Worm (Caenorhabditis elegans) whole organism, late embryonic: ENCODE data around the gene C01G6.9.

Source experiments
- C38D4.7 ChIP-seq: fragments of 200-800 bp; sonication (Bioruptor generic); optimal IDR thresholded peaks from 2 replicates; lab custom pipeline; 2018; ENCODE audit warnings: mild to moderate bottlenecking, missing genetic modification characterization, moderate library complexity, missing compliant biosample characterization
- K02D7.2 ChIP-seq: sonication (generic microtip); optimal IDR thresholded peaks from 2 replicates; lab custom pipeline; 2017; ENCODE audit warnings: mild to moderate bottlenecking, missing genetic modification characterization, missing compliant biosample characterization
- Y22D7AL.16 ChIP-seq: sonication (generic microtip); optimal IDR thresholded peaks from 2 replicates; lab custom pipeline; 2016; ENCODE audit warnings: missing genetic modification characterization, missing compliant biosample characterization
- ama-1 ChIP-seq: fragments of 150-350 bp; optimal IDR thresholded peaks from 2 replicates; lab custom pipeline; 2014
- ceh-18 ChIP-seq: sonication (generic microtip); optimal IDR thresholded peaks from 2 replicates; lab custom pipeline; 2016; ENCODE audit warnings: missing genetic modification characterization, missing compliant biosample characterization
- ceh-22 ChIP-seq: sonication (generic microtip); optimal IDR thresholded peaks from 2 replicates; lab custom pipeline; 2017; ENCODE audit warnings: missing biosample characterization, missing genetic modification characterization
- ceh-24 ChIP-seq: sonication (generic microtip); optimal IDR thresholded peaks from 2 replicates; lab custom pipeline; 2016; ENCODE audit warnings: mild to moderate bottlenecking, missing genetic modification characterization, missing compliant biosample characterization
- ceh-34 ChIP-seq: sonication (generic microtip); optimal IDR thresholded peaks from 2 replicates; lab custom pipeline; 2016; ENCODE audit warnings: mild to moderate bottlenecking, missing genetic modification characterization, missing compliant biosample characterization
- ceh-45 ChIP-seq: fragments of 200-800 bp; sonication (Bioruptor generic); IDR thresholded peaks from 2 replicates; pipeline ENCODE4 v1.3.6; 2022; ENCODE audit warnings: missing genetic modification reagents, missing genetic modification characterization, missing compliant biosample characterization
- dmd-4 ChIP-seq: sonication (generic microtip); optimal IDR thresholded peaks from 2 replicates; lab custom pipeline; 2016; ENCODE audit warnings: borderline replicate concordance, missing genetic modification characterization, missing compliant biosample characterization
- dve-1 ChIP-seq: sonication (generic microtip); optimal IDR thresholded peaks from 2 replicates; lab custom pipeline; 2017; ENCODE audit warnings: antibody characterized with exemption, mild to moderate bottlenecking, missing genetic modification characterization, missing compliant biosample characterization
- elt-2 ChIP-seq: sonication (generic microtip); optimal IDR thresholded peaks from 2 replicates; lab custom pipeline; 2016; ENCODE audit warnings: missing genetic modification reagents, missing genetic modification characterization, missing compliant biosample characterization
- elt-4 ChIP-seq: sonication (generic microtip); optimal IDR thresholded peaks from 2 replicates; lab custom pipeline; 2016; ENCODE audit warnings: missing genetic modification characterization, missing compliant biosample characterization
- fkh-10 ChIP-seq: fragments of 150-350 bp; optimal IDR thresholded peaks from 2 replicates; lab custom pipeline; 2014; ENCODE audit warnings: missing biosample characterization, missing genetic modification reagents, missing genetic modification characterization
- gmeb-2 ChIP-seq: sonication (generic microtip); optimal IDR thresholded peaks from 2 replicates; lab custom pipeline; 2016; ENCODE audit warnings: missing genetic modification characterization, inconsistent platforms, missing compliant biosample characterization
- hlh-30 ChIP-seq: sonication (generic microtip); optimal IDR thresholded peaks from 2 replicates; lab custom pipeline; 2017; ENCODE audit warnings: antibody characterized with exemption, missing genetic modification characterization, missing compliant biosample characterization; ENCODE audit not compliant: insufficient read depth
- hlh-6 ChIP-seq: sonication (generic microtip); optimal IDR thresholded peaks from 2 replicates; lab custom pipeline; 2016; ENCODE audit warnings: missing genotype, missing genetic modification characterization, missing compliant biosample characterization
- lin-11 ChIP-seq: fragments of 200-800 bp; sonication (Bioruptor generic); optimal IDR thresholded peaks from 2 replicates; lab custom pipeline; 2018; ENCODE audit warnings: mild to moderate bottlenecking, missing genetic modification characterization, missing compliant biosample characterization
- nfya-1 ChIP-seq: sonication (generic microtip); optimal IDR thresholded peaks from 2 replicates; lab custom pipeline; 2017; ENCODE audit warnings: missing genetic modification characterization, mild to moderate bottlenecking, missing compliant biosample characterization, antibody characterized with exemption, moderate library complexity
- nhr-232 ChIP-seq: sonication (generic microtip); optimal IDR thresholded peaks from 2 replicates; lab custom pipeline; 2016; ENCODE audit warnings: missing genetic modification characterization, missing compliant biosample characterization
- pag-3 ChIP-seq: sonication (generic microtip); optimal IDR thresholded peaks from 2 replicates; lab custom pipeline; 2016; ENCODE audit warnings: missing compliant biosample characterization, missing genetic modification characterization, borderline replicate concordance
- pat-9 ChIP-seq: fragments of 200-800 bp; sonication (Bioruptor generic); optimal IDR thresholded peaks from 2 replicates; lab custom pipeline; 2018; ENCODE audit warnings: mild to moderate bottlenecking, missing genetic modification characterization, moderate library complexity, missing compliant biosample characterization
- pax-1 ChIP-seq: fragments of 150-350 bp; optimal IDR thresholded peaks from 2 replicates; lab custom pipeline; 2014; ENCODE audit warnings: missing biosample characterization, missing genetic modification characterization
- pha-2 ChIP-seq: sonication (generic microtip); optimal IDR thresholded peaks from 2 replicates; lab custom pipeline; 2017; ENCODE audit warnings: mild to moderate bottlenecking, missing genetic modification characterization, missing compliant biosample characterization
- pqm-1 ChIP-seq: sonication (generic microtip); optimal IDR thresholded peaks from 2 replicates; lab custom pipeline; 2016; ENCODE audit warnings: missing genetic modification characterization, missing compliant biosample characterization
- pros-1 ChIP-seq: fragments of 150-350 bp; optimal IDR thresholded peaks from 2 replicates; lab custom pipeline; 2014; ENCODE audit warnings: missing biosample characterization, missing genetic modification reagents, missing genetic modification characterization
- sox-4 ChIP-seq: sonication (generic microtip); optimal IDR thresholded peaks from 2 replicates; lab custom pipeline; 2017; ENCODE audit warnings: mild to moderate bottlenecking, missing genetic modification characterization, inconsistent platforms, missing compliant biosample characterization
- syd-9 ChIP-seq: sonication (generic microtip); optimal IDR thresholded peaks from 2 replicates; lab custom pipeline; 2016; ENCODE audit warnings: mild to moderate bottlenecking, missing genetic modification characterization, moderate library complexity, missing compliant biosample characterization
- tbx-2 ChIP-seq: sonication (generic microtip); optimal IDR thresholded peaks from 2 replicates; lab custom pipeline; 2016; ENCODE audit warnings: missing genetic modification characterization, missing compliant biosample characterization
- unc-55 ChIP-seq: sonication (generic microtip); optimal IDR thresholded peaks from 2 replicates; lab custom pipeline; 2017; ENCODE audit warnings: missing biosample characterization, missing genetic modification reagents, missing genetic modification characterization
- unc-86 ChIP-seq: sonication (generic microtip); optimal IDR thresholded peaks from 2 replicates; lab custom pipeline; 2016; ENCODE audit warnings: missing genetic modification characterization, missing compliant biosample characterization

Gene C01G6.9

ce11 chrII:9299679-9300078 is 4.1 kb upstream of the C01G6.9 start:
- no peak for TF ChIP-seq elt-4 (tag; lab: Kevin White, UChicago)
- TF ChIP-seq hlh-30 (tag; lab: Kevin White, UChicago): no peak
- peak; percentile 45 for TF ChIP-seq unc-55 (GFP tag; lab: Kevin White, UChicago)
- TF ChIP-seq K02D7.2 (tag; lab: Kevin White, UChicago): no peak
- TF ChIP-seq pqm-1 (tag; lab: Kevin White, UChicago): no peak

- no peak for TF ChIP-seq C38D4.7
- peak; percentile 94 for TF ChIP-seq elt-2
- TF ChIP-seq, all 69 proteins: peak for 1
Observed at ce11 chrII:9291632-9292031, 4.0 kb downstream of the C01G6.9 start, which contains the start of gene acs-7. TSS of gene acs-7 (plus strand) at chrII:9292017.

- TF ChIP-seq pha-2 (tag; lab: Kevin White, UChicago): no peak
- TF ChIP-seq pax-1 (tag; lab: Kevin White, UChicago): no peak
- TF ChIP-seq pat-9 (tag; lab: Kevin White, UChicago): no peak
- no peak for TF ChIP-seq lin-11 (tag; lab: Kevin White, UChicago)
- TF ChIP-seq hlh-6 (tag; lab: Kevin White, UChicago): no peak
Observed at ce11 chrII:9289127-9289526, 6.5 kb downstream of the C01G6.9 start.

ce11 chrII:9285171-9286025 is 10.2 kb downstream of the C01G6.9 start, which contains the start of gene mtrr-1:
TSS of gene mtrr-1 (plus strand) at chrII:9285975.
- no peak for TF ChIP-seq K02D7.2 (tag; lab: Kevin White, UChicago)
- TF ChIP-seq fkh-10 (GFP tag; lab: Kevin White, UChicago): no peak
- TF ChIP-seq ama-1: peak; percentile 64
- no peak for TF ChIP-seq dve-1 (tag; lab: Kevin White, UChicago)
- TF ChIP-seq pax-1 (tag; lab: Kevin White, UChicago): no peak
- no peak for TF ChIP-seq gmeb-2 (tag; lab: Kevin White, UChicago)
- no peak for TF ChIP-seq syd-9 (tag; lab: Kevin White, UChicago)
- no peak for TF ChIP-seq dmd-4
- TF ChIP-seq, all 69 proteins: peak for 1

ce11 chrII:9284358-9285170 is 11.1 kb downstream of the C01G6.9 start:
- TF ChIP-seq Y22D7AL.16 (tag; lab: Kevin White, UChicago): no peak
- TF ChIP-seq nfya-1: peak; percentile 14
- TF ChIP-seq ceh-22 (tag; lab: Kevin White, UChicago): peak; percentile 9
- TF ChIP-seq tbx-2 (tag; lab: Kevin White, UChicago): peak; percentile 31
- TF ChIP-seq ceh-45 (GFP tag; lab: Robert Waterston, UW): no peak
- peak; percentile 23 for TF ChIP-seq pax-1 (tag; lab: Kevin White, UChicago)
- TF ChIP-seq ceh-34 (tag; lab: Kevin White, UChicago): peak; percentile 47
- no peak for TF ChIP-seq lin-11 (tag; lab: Kevin White, UChicago)
- TF ChIP-seq, all 69 proteins: peak for 5

ce11 chrII:9283668-9284357 is 11.8 kb downstream of the C01G6.9 start:
- TF ChIP-seq tbx-2 (tag; lab: Kevin White, UChicago): peak; percentile 20
- peak; percentile 24 for TF ChIP-seq nfya-1
- TF ChIP-seq ceh-18 (tag; lab: Kevin White, UChicago): peak; percentile 48
- no peak for TF ChIP-seq pros-1 (tag; lab: Kevin White, UChicago)
- TF ChIP-seq ceh-24: no peak
- TF ChIP-seq hlh-30 (tag; lab: Kevin White, UChicago): peak; percentile 55
- no peak for TF ChIP-seq unc-86 (tag; lab: Kevin White, UChicago)
- TF ChIP-seq pag-3 (tag; lab: Kevin White, UChicago): no peak
- peak; percentile 58 for TF ChIP-seq elt-2
- TF ChIP-seq unc-55 (GFP tag; lab: Kevin White, UChicago): peak; percentile 84
- TF ChIP-seq sox-4: no peak
- TF ChIP-seq pax-1 (tag; lab: Kevin White, UChicago): no peak
- TF ChIP-seq nhr-232 (tag; lab: Kevin White, UChicago): no peak
